Fruit fly (Drosophila melanogaster): ENCODE results near the gene Polr2A.

The Polr2A gene

dm6 chrX:11518435-11518834 lies 51.7 kb downstream of the Polr2A start (continued):
- TF ChIP-seq CG6254 (GFP tag; optimal IDR thresholded peaks at IDR 0.05) (peak; percentile 44), Ptx1 (GFP tag; IDR thresholded peaks at IDR 0.05) (peak; percentile 84), CG9817 (tag; optimal IDR thresholded peaks at IDR 0.05) (peak; percentile 76), Dad (GFP tag; optimal IDR thresholded peaks at IDR 0.05) (peak; percentile 55), ewg (GFP tag; optimal IDR thresholded peaks at IDR 0.05) (peak; percentile 52), sna (GFP tag; IDR thresholded peaks at IDR 0.05; ENCODE audit: partially characterized antibody) (no peak), D19A (tag; optimal IDR thresholded peaks at IDR 0.05) (peak; percentile 53), Sin3A (optimal IDR thresholded peaks at IDR 0.05) (no peak), HLH3B (GFP tag; IDR thresholded peaks at IDR 0.05) (peak; percentile 78), CG12659 (GFP tag; optimal IDR thresholded peaks at IDR 0.05) (peak; percentile 71), grau (tag; optimal IDR thresholded peaks at IDR 0.05) (peak; percentile 80), CG4730 (GFP tag; IDR thresholded peaks at IDR 0.05) (peak; percentile 71), Nf-YB (GFP tag; optimal IDR thresholded peaks at IDR 0.05) (peak; percentile 1), row (GFP tag; IDR thresholded peaks at IDR 0.05) (peak; percentile 84), unpg (GFP tag; optimal IDR thresholded peaks at IDR 0.05) (peak; percentile 80), phol (tag; optimal IDR thresholded peaks at IDR 0.05) (peak; percentile 61), CG3838 (GFP tag; optimal IDR thresholded peaks at IDR 0.05) (peak; percentile 33), dm (GFP tag; optimal IDR thresholded peaks at IDR 0.05) (no peak), NFAT (GFP tag; IDR thresholded peaks at IDR 0.05) (peak; percentile 88; the same call in 1 of the 2 replicates), schlank (tag; optimal IDR thresholded peaks at IDR 0.05) (peak; percentile 39), NC2β (GFP tag; optimal IDR thresholded peaks at IDR 0.05) (no peak), zen (tag; optimal IDR thresholded peaks at IDR 0.05) (peak; percentile 0), Antp (GFP tag; optimal IDR thresholded peaks at IDR 0.05) (no peak), CG18599 (GFP tag; optimal IDR thresholded peaks at IDR 0.05) (peak; percentile 74), Elba2 (GFP tag; optimal IDR thresholded peaks at IDR 0.05) (no peak), ro (GFP tag; IDR thresholded peaks at IDR 0.05) (peak; percentile 23; the same call in 1 of the 2 replicates), bsh (GFP tag; optimal IDR thresholded peaks at IDR 0.05) (peak in 1 of 2 experiments; percentile 75), stwl (tag; optimal IDR thresholded peaks at IDR 0.05) (no peak), CG10147 (GFP tag; optimal IDR thresholded peaks at IDR 0.05) (peak; percentile 68), CG6654 (GFP tag; optimal IDR thresholded peaks at IDR 0.05) (peak; percentile 46), CG14050 (GFP tag; IDR thresholded peaks at IDR 0.05) (peak; percentile 72), CG3726 (GFP tag; IDR thresholded peaks at IDR 0.05) (peak; percentile 66; the same call in 1 of the 3 replicates), ap (GFP tag; IDR thresholded peaks at IDR 0.05) (peak; percentile 67), B-H2 (GFP tag; optimal IDR thresholded peaks at IDR 0.05) (no peak), B-H1 (GFP tag; IDR thresholded peaks at IDR 0.05) (peak; percentile 79), CG9215 (GFP tag; IDR thresholded peaks at IDR 0.05) (peak; percentile 74; the same call in 1 of the 2 replicates), Abd-B (GFP tag; optimal IDR thresholded peaks at IDR 0.05) (peak; percentile 53), bcd (GFP tag; optimal IDR thresholded peaks at IDR 0.05) (peak; percentile 78), CG3163 (GFP tag; optimal IDR thresholded peaks at IDR 0.05) (no peak), cato (GFP tag; optimal IDR thresholded peaks at IDR 0.05; ENCODE audit: borderline replicate concordance) (peak; percentile 31), vvl (GFP tag; IDR thresholded peaks at IDR 0.05) (peak; percentile 92), CG10366 (GFP tag; IDR thresholded peaks at IDR 0.05) (peak; percentile 85), Meics (GFP tag; optimal IDR thresholded peaks at IDR 0.05) (peak; percentile 82), al (GFP tag; IDR thresholded peaks at IDR 0.05) (peak; percentile 80), CG14667 (GFP tag; IDR thresholded peaks at IDR 0.05) (peak; percentile 69; the same call in 1 of the 2 replicates), H2.0 (GFP tag; IDR thresholded peaks at IDR 0.05) (peak; percentile 78), kay (GFP tag; optimal IDR thresholded peaks at IDR 0.05) (peak; percentile 35), ara (GFP tag; IDR thresholded peaks at IDR 0.05) (peak; percentile 80), Dip2 (GFP tag; IDR thresholded peaks at IDR 0.05) (no peak), sc (optimal IDR thresholded peaks at IDR 0.05) (no peak), sc (GFP tag; optimal IDR thresholded peaks at IDR 0.05) (peak; percentile 7), CG8281 (tag; optimal IDR thresholded peaks at IDR 0.05) (peak; percentile 33)

Data from whole organism, embryonic.